Fruit fly (Drosophila melanogaster): ENCODE results near the gene Cox11.

DNA sequence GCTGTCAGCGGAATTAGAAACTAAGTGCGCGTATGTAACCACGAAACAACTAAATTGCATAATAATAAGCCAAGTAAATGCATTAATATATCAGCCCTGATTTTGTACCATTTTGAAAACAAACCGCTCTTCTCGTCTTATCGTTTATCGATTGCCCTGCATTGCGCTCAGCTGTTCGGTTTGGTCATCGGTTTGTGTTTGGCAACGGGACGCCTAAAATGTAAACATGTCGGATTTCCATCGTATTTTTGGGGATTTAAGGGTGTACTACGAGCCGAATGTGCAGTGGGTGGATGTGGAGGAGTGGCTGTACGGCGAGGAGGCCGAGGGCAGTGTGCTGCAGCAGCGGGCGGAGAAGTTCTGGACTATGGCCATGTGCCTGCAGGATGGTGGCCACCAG, 1.0 kb upstream of the Cox11 start, which contains the start of gene Cap-D3:
- no peak for TF ChIP-seq net (GFP tag; optimal IDR thresholded peaks at IDR 0.05)
- TF ChIP-seq eg (GFP tag; IDR thresholded peaks at IDR 0.05) = no peak
- no peak for TF ChIP-seq CG10669 (GFP tag; optimal IDR thresholded peaks at IDR 0.05)
- TF ChIP-seq Sox102F (GFP tag; optimal IDR thresholded peaks at IDR 0.05) = no peak
- TF ChIP-seq Smox (GFP tag; optimal IDR thresholded peaks at IDR 0.05) = no peak
- TF ChIP-seq CG4318 (GFP tag; optimal IDR thresholded peaks at IDR 0.05) = no peak
- no peak for TF ChIP-seq CG9139 (GFP tag; optimal IDR thresholded peaks at IDR 0.05)
- no peak for TF ChIP-seq vri (GFP tag; optimal IDR thresholded peaks at IDR 0.05)
- no peak for TF ChIP-seq CG7368 (GFP tag; optimal IDR thresholded peaks at IDR 0.05)
